Fruit fly (Drosophila melanogaster): ENCODE results near the gene Ran.

Ran gene

DNA sequence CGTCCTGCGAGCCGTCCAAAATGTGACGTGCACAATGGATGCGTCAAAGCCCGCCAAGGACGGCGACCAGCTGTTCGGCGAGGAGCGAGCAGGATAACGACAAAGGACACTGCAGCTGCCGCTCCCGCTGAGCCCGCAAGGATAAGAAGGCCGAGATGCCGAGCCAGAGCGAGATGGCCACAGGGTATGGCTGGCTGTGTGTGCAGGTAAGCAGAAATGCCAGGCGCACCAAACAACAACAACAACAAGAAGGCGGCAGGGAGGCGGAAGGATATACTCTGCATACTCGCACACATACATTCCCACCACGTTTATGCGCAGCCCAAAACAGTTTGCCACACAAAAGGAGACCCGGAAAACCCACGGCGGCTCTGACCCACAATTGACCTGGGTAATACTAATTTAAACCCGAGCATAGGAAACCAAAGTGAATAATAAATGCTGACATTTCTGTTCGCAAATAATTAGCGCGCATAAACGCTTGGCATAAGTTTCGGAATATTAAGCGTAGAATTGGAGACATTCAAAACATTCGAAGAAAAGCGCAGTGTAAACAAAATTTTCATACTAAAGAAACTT, 1.8 kb downstream of the Ran start (continued):
- TF ChIP-seq CrebB (tag; optimal IDR thresholded peaks at IDR 0.05): no peak
- TF ChIP-seq gsb (GFP tag; IDR thresholded peaks at IDR 0.05): no peak
- TF ChIP-seq shn (GFP tag; optimal IDR thresholded peaks at IDR 0.05): no peak
- TF ChIP-seq twi (tag; optimal IDR thresholded peaks at IDR 0.05): peak; percentile 24
- TF ChIP-seq D19A (tag; optimal IDR thresholded peaks at IDR 0.05): peak; percentile 12
- TF ChIP-seq Bdp1 (GFP tag; optimal IDR thresholded peaks at IDR 0.05): no peak
- TF ChIP-seq Fer1 (GFP tag; optimal IDR thresholded peaks at IDR 0.05): peak; percentile 34
- TF ChIP-seq CG17829 (tag; optimal IDR thresholded peaks at IDR 0.05): peak; percentile 29
- TF ChIP-seq CG4617 (GFP tag; optimal IDR thresholded peaks at IDR 0.05; ENCODE audit: borderline replicate concordance): no peak
- no peak for TF ChIP-seq CG4707 (GFP tag; optimal IDR thresholded peaks at IDR 0.05)
- peak; percentile 36 for TF ChIP-seq CG13424 (tag; optimal IDR thresholded peaks at IDR 0.05)
- TF ChIP-seq zen (tag; optimal IDR thresholded peaks at IDR 0.05): peak; percentile 44
- peak; percentile 22 for TF ChIP-seq CG18262 (tag; optimal IDR thresholded peaks at IDR 0.05)
- TF ChIP-seq Dp (GFP tag; optimal IDR thresholded peaks at IDR 0.05): no peak
- peak; percentile 25 for TF ChIP-seq CG15269 (tag; optimal IDR thresholded peaks at IDR 0.05)
- TF ChIP-seq Lhr (GFP tag; optimal IDR thresholded peaks at IDR 0.05): no peak
- TF ChIP-seq Bgb (GFP tag; IDR thresholded peaks at IDR 0.05; ENCODE audit: partially characterized antibody): no peak
- TF ChIP-seq CG14441 (GFP tag; IDR thresholded peaks at IDR 0.05): peak; percentile 23; the same call in 1 of the 2 replicates
- TF ChIP-seq oc (tag; optimal IDR thresholded peaks at IDR 0.05): no peak
- TF ChIP-seq da (GFP tag; optimal IDR thresholded peaks at IDR 0.05): peak; percentile 3
- TF ChIP-seq fd96Cb (tag; optimal IDR thresholded peaks at IDR 0.05): peak; percentile 13
- peak; percentile 79 for TF ChIP-seq zfh1 (GFP tag; IDR thresholded peaks at IDR 0.05)
- TF ChIP-seq kah (GFP tag; optimal IDR thresholded peaks at IDR 0.05): no peak
- peak; percentile 13; the same call in 1 of the 2 replicates for TF ChIP-seq sens-2 (GFP tag; IDR thresholded peaks at IDR 0.05)
- TF ChIP-seq dm (GFP tag; optimal IDR thresholded peaks at IDR 0.05): no peak
- TF ChIP-seq CG12391 (tag; optimal IDR thresholded peaks at IDR 0.05): peak; percentile 30
- peak; percentile 51 for TF ChIP-seq CG8765 (GFP tag; IDR thresholded peaks at IDR 0.05)
- no peak for TF ChIP-seq CG8290 (GFP tag; optimal IDR thresholded peaks at IDR 0.05)
- no peak for TF ChIP-seq CG8290 (tag; optimal IDR thresholded peaks at IDR 0.05)
- TF ChIP-seq dmrt11E (tag; optimal IDR thresholded peaks at IDR 0.05): peak; percentile 34
- TF ChIP-seq gcm (GFP tag; optimal IDR thresholded peaks at IDR 0.05): peak; percentile 1
- TF ChIP-seq Fer2 (tag; optimal IDR thresholded peaks at IDR 0.05): no peak
- TF ChIP-seq CG14710 (tag; optimal IDR thresholded peaks at IDR 0.05): peak; percentile 16
- peak; percentile 17 for TF ChIP-seq CG18599 (GFP tag; optimal IDR thresholded peaks at IDR 0.05)
- TF ChIP-seq ttk (GFP tag; IDR thresholded peaks at IDR 0.05): no peak; the same call in 1 of the 2 replicates
- no peak for TF ChIP-seq D19B (GFP tag; optimal IDR thresholded peaks at IDR 0.05)
- 0 out of 2 replicates have a peak, but pooled peaks have one; percentile 11 for TF ChIP-seq Ptx1 (GFP tag; IDR thresholded peaks at IDR 0.05)
- TF ChIP-seq al (GFP tag; IDR thresholded peaks at IDR 0.05): 0 out of 2 replicates have a peak, but pooled peaks have one; percentile 20
- TF ChIP-seq lmd (GFP tag; IDR thresholded peaks at IDR 0.05): peak; percentile 24; the same call in 1 of the 2 replicates
- 0 out of 3 replicates have a peak, but pooled peaks have one; percentile 8 for TF ChIP-seq ken (GFP tag; IDR thresholded peaks at IDR 0.05)
- TF ChIP-seq CG11456 (GFP tag; IDR thresholded peaks at IDR 0.05): 0 out of 3 replicates have a peak, but pooled peaks have one; percentile 37
- TF ChIP-seq CG11695 (GFP tag; IDR thresholded peaks at IDR 0.05): peak; percentile 51; the same call in 1 of the 3 replicates
- TF ChIP-seq Drgx (GFP tag; IDR thresholded peaks at IDR 0.05): 0 out of 2 replicates have a peak, but pooled peaks have one; percentile 22
- TF ChIP-seq CG13123 (GFP tag; optimal IDR thresholded peaks at IDR 0.05): no peak
- TF ChIP-seq Xbp1 (GFP tag; optimal IDR thresholded peaks at IDR 0.05): peak; percentile 25
- TF ChIP-seq CG7839 (tag; optimal IDR thresholded peaks at IDR 0.05): peak; percentile 14
- TF ChIP-seq Optix (GFP tag; IDR thresholded peaks at IDR 0.05): no peak
- 0 out of 2 replicates have a peak, but pooled peaks have one; percentile 10 for TF ChIP-seq E2f2 (GFP tag; IDR thresholded peaks at IDR 0.05)
- TF ChIP-seq cato (GFP tag; optimal IDR thresholded peaks at IDR 0.05; ENCODE audit: borderline replicate concordance): no peak
- 0 out of 3 replicates have a peak, but pooled peaks have one; percentile 26 for TF ChIP-seq CG3726 (GFP tag; IDR thresholded peaks at IDR 0.05)

All from whole organism, embryonic.